Worm (Caenorhabditis elegans) whole organism, L4 larva: ENCODE data around the gene inx-11.

ENCODE experiments used
- ama-1 ChIP-seq: fragments of 150-350 bp; optimal IDR thresholded peaks from 2 replicates; lab custom pipeline; 2014; ENCODE audit warnings: inconsistent platforms, mixed read lengths
- ces-1 ChIP-seq: fragments of 150-350 bp; sonication (generic microtip); optimal IDR thresholded peaks from 4 replicates; lab custom pipeline; 2014; ENCODE audit warnings: missing biosample characterization, missing genetic modification reagents, missing genetic modification characterization
- hlh-11 ChIP-seq: fragments of 200-800 bp; sonication (Bioruptor generic); optimal IDR thresholded peaks from 2 replicates; lab custom pipeline; 2018; ENCODE audit warnings: mild to moderate bottlenecking, missing genetic modification characterization, missing compliant biosample characterization
- lim-7 ChIP-seq: fragments of 200-800 bp; sonication (Bioruptor generic); IDR thresholded peaks from 2 replicates; pipeline ENCODE4 v1.3.6; 2022; ENCODE audit warnings: missing genetic modification characterization, missing compliant biosample characterization
- lin-13 ChIP-seq: fragments of 150-350 bp; optimal IDR thresholded peaks from 2 replicates; lab custom pipeline; 2014; ENCODE audit warnings: missing biosample characterization, missing genetic modification reagents, missing genetic modification characterization
- lin-39 ChIP-seq: fragments of 150-350 bp; optimal IDR thresholded peaks from 2 replicates; lab custom pipeline; 2014; ENCODE audit warnings: missing biosample characterization, missing genetic modification reagents, missing genetic modification characterization
- madf-9 ChIP-seq: fragments of 200-800 bp; sonication (Bioruptor generic); conservative IDR thresholded peaks from 2 replicates; pipeline ENCODE4 v1.3.6; 2022; ENCODE audit warnings: missing genetic modification reagents, missing genetic modification characterization, missing compliant biosample characterization
- mdl-1 ChIP-seq, 2 experiments: fragments of 150-350 bp in 1 of 2; sonication (generic microtip) in 1 of 2; optimal IDR thresholded peaks; 2 replicates each; lab custom pipeline; 2014 to 2017; ENCODE audit warnings: missing biosample characterization in 2 of 2, missing genetic modification characterization in 2 of 2
- mes-2 ChIP-seq: sonication (generic microtip); optimal IDR thresholded peaks from 2 replicates; lab custom pipeline; 2016; ENCODE audit warnings: missing genotype, mild to moderate bottlenecking, missing genetic modification characterization, missing compliant biosample characterization; ENCODE audit not compliant: poor library complexity, severe bottlenecking
- nhr-11 ChIP-seq: fragments of 150-350 bp; optimal IDR thresholded peaks from 2 replicates; lab custom pipeline; 2014; ENCODE audit warnings: missing biosample characterization, missing genetic modification characterization
- nhr-6 ChIP-seq: fragments of 150-350 bp; optimal IDR thresholded peaks from 2 replicates; lab custom pipeline; 2014; ENCODE audit warnings: missing biosample characterization, missing genetic modification characterization
- nhr-77 ChIP-seq: fragments of 150-350 bp; optimal IDR thresholded peaks from 2 replicates; lab custom pipeline; 2014; ENCODE audit warnings: missing biosample characterization, missing genetic modification characterization
- unc-62 ChIP-seq, 3 experiments: fragments of 150-350 bp in 1 of 3; sonication (generic microtip); optimal IDR thresholded peaks in 2 of 3; peaks in 1 of 3; 1 replicate in 1 of 3; 2 replicates in 2 of 3; lab custom pipeline; 2014 to 2017; ENCODE audit warnings: missing biosample characterization in 3 of 3, missing genetic modification characterization in 3 of 3, missing genetic modification reagents in 3 of 3, missing genotype in 1 of 3

ce11 chrV:12486934-12487333 lies at the start of gene inx-11:
- TF ChIP-seq madf-9: no peak
- no peak for TF ChIP-seq mdl-1 (tag; optimal IDR thresholded peaks at IDR 0.05; lab: Kevin White, UChicago)
- no peak for TF ChIP-seq nhr-6 (tag; lab: Kevin White, UChicago)
- no peak for TF ChIP-seq unc-62 (GFP tag; optimal IDR thresholded peaks at IDR 0.05 in 1 of 2; lab: Kevin White, UChicago)
- TF ChIP-seq unc-62 (tag; optimal IDR thresholded peaks at IDR 0.05; lab: Kevin White, UChicago): no peak
- no peak for TF ChIP-seq lin-39 (tag; lab: Kevin White, UChicago)
- TF ChIP-seq lin-13 (GFP tag; lab: Kevin White, UChicago): no peak
- TF ChIP-seq lim-7: no peak
- no peak for TF ChIP-seq nhr-11 (tag; lab: Kevin White, UChicago)
- TF ChIP-seq nhr-77 (tag; lab: Kevin White, UChicago): no peak
- no peak for TF ChIP-seq hlh-11 (tag; lab: Kevin White, UChicago)
- TF ChIP-seq ama-1 (lab: Kevin White, UChicago): no peak
- TF ChIP-seq ces-1 (GFP tag; lab: Kevin White, UChicago): no peak
- no peak for TF ChIP-seq mes-2 (tag; lab: Kevin White, UChicago)
